Worm (Caenorhabditis elegans) whole organism, L3 larva: ENCODE measurements around the gene srb-16.

Experiments
- elt-1 ChIP-seq: fragments of 150-350 bp; optimal IDR thresholded peaks from 2 replicates; lab custom pipeline; 2014; ENCODE audit warnings: missing biosample characterization, missing genetic modification characterization
- nhr-11 ChIP-seq: fragments of 150-350 bp; optimal IDR thresholded peaks from 2 replicates; lab custom pipeline; 2014; ENCODE audit warnings: missing biosample characterization, missing genetic modification characterization
- nhr-43 ChIP-seq: sonication (generic microtip); optimal IDR thresholded peaks from 2 replicates; lab custom pipeline; 2016; ENCODE audit warnings: mild to moderate bottlenecking, missing genetic modification characterization, missing compliant biosample characterization; ENCODE audit not compliant: poor library complexity, severe bottlenecking
- pha-4 ChIP-seq: fragments of 150-350 bp; optimal IDR thresholded peaks from 2 replicates; lab custom pipeline; 2014; ENCODE audit warnings: missing biosample characterization, missing genetic modification reagents, missing genetic modification characterization
- snpc-4 ChIP-seq: fragments of 150-350 bp; optimal IDR thresholded peaks from 2 replicates; lab custom pipeline; 2014; ENCODE audit warnings: missing biosample characterization, missing genetic modification characterization
- ztf-11 ChIP-seq: fragments of 150-350 bp; optimal IDR thresholded peaks from 2 replicates; lab custom pipeline; 2014; ENCODE audit warnings: missing biosample characterization, missing genetic modification characterization
- ztf-4 ChIP-seq: fragments of 150-350 bp; optimal IDR thresholded peaks from 2 replicates; lab custom pipeline; 2014; ENCODE audit warnings: missing biosample characterization, missing genetic modification characterization

DNA sequence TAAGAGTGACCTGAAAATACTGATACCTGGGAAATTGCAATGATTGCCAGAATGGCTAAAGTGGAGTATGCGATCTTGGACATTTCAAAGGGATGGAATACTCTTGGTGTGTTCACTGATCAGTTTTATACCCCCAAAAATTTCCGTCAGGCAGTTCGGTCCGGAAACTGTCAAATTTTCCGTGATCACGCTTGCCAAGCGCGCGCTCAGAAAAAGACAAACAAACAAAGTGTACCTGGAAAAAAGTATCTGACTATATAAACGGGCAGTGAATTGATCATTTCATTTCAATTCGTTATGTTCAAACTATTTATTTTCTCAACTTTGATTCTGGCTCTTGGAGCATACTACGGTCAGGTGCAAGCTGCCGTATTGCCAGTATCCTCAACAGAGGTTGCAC is 49.0 kb downstream of the srb-16 start, which contains the start of the genes idpb-3 and idpb-1:
- TF ChIP-seq pha-4 (tag; lab: Kevin White, UChicago) (no peak), nhr-11 (tag; lab: Kevin White, UChicago) (no peak), ztf-11 (tag; lab: Kevin White, UChicago) (no peak), nhr-43 (no peak), snpc-4 (tag; lab: Kevin White, UChicago) (no peak), ztf-4 (no peak), elt-1 (tag; lab: Kevin White, UChicago) (no peak)
